Fruit fly (Drosophila melanogaster): ENCODE results near the gene CG11069.

CG11069 gene

DNA sequence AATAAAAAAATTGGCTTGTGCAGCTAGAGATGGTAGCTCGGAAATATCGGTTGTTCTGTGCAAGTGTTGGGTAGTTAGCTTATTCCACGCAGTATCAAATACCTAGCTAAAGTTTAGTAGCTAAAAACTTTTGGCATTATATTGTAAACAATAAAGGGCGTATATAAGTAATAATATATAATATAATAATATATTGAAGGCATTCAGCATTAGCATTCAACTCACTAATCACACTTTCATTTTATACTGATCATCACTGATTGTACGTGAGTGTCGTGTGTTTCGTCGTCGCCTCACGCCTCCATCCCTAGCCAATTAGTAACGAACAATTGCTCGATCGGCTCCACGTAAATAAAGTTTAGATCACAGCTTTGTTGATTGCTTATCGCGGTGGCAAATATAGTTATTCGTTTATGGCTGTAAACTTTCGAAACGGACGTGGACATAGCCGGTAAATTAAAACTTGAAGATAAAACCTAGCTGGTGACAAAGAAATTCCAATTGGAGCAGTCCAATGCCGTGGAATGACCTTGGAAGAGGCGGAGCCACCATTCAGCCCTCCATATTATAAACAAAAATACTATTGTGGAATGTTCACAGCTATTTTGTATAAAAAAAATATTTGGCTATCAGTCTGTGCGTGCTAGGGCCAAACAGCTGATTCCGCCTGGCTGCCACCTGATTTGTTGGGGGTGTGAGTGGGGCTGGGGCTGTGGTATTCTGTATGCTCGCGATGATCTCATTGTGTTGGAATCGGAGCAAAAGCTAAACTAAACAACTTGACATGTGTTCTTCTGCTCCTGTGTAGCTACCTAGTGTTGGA, 23.5 kb downstream of the CG11069 start, which contains the start of the genes PIG-S, sud1 and CG11168 (continued):
- peak; percentile 78 for TF ChIP-seq tgo (GFP tag; IDR thresholded peaks at IDR 0.05)
- TF ChIP-seq Sry-β (GFP tag; optimal IDR thresholded peaks at IDR 0.05) = peak; percentile 98
- TF ChIP-seq Gsc (GFP tag; IDR thresholded peaks at IDR 0.05) = no peak
- TF ChIP-seq sd (tag; optimal IDR thresholded peaks at IDR 0.05) = peak; percentile 94
- TF ChIP-seq bbx (GFP tag; IDR thresholded peaks at IDR 0.05; ENCODE audit: partially characterized antibody) = peak; percentile 68
- peak; percentile 31 for TF ChIP-seq slou (GFP tag; optimal IDR thresholded peaks at IDR 0.05)
- TF ChIP-seq ERR (GFP tag; optimal IDR thresholded peaks at IDR 0.05) = no peak
- peak; percentile 59 for TF ChIP-seq CG14667 (GFP tag; IDR thresholded peaks at IDR 0.05)
- no peak for TF ChIP-seq sr (GFP tag; IDR thresholded peaks at IDR 0.05)
- no peak for TF ChIP-seq Eip74EF (GFP tag; optimal IDR thresholded peaks at IDR 0.05)
- TF ChIP-seq lilli (GFP tag; optimal IDR thresholded peaks at IDR 0.05) = peak; percentile 17
- TF ChIP-seq Optix (GFP tag; IDR thresholded peaks at IDR 0.05) = no peak
- no peak for TF ChIP-seq Hr39 (optimal IDR thresholded peaks at IDR 0.05)
- peak; percentile 72 for TF ChIP-seq Dek (tag; optimal IDR thresholded peaks at IDR 0.05)
- TF ChIP-seq twi (tag; optimal IDR thresholded peaks at IDR 0.05) = peak; percentile 61
- no peak for TF ChIP-seq CG12071 (GFP tag; optimal IDR thresholded peaks at IDR 0.05)
- TF ChIP-seq Hr78 (GFP tag; optimal IDR thresholded peaks at IDR 0.05) = no peak
- TF ChIP-seq Jarid2 (GFP tag; optimal IDR thresholded peaks at IDR 0.05) = no peak
- TF ChIP-seq CG4820 (GFP tag; optimal IDR thresholded peaks at IDR 0.05) = peak; percentile 30
- peak; percentile 85 for TF ChIP-seq MBD-R2 (GFP tag; IDR thresholded peaks at IDR 0.05)
- TF ChIP-seq nom (GFP tag; optimal IDR thresholded peaks at IDR 0.05) = no peak
- no peak for TF ChIP-seq luna (GFP tag; optimal IDR thresholded peaks at IDR 0.05)
- TF ChIP-seq esg (GFP tag; conservative IDR thresholded peaks at IDR 0.05) = peak; percentile 52; the same call in 1 of the 2 replicates
- no peak for TF ChIP-seq org-1 (GFP tag; optimal IDR thresholded peaks at IDR 0.05)
- no peak for TF ChIP-seq lab (GFP tag; optimal IDR thresholded peaks at IDR 0.05)
- peak; percentile 37; the same call in 1 of the 2 replicates for TF ChIP-seq Taf1 (GFP tag; IDR thresholded peaks at IDR 0.05)
- no peak for TF ChIP-seq CG6683 (GFP tag; optimal IDR thresholded peaks at IDR 0.05)
- TF ChIP-seq CG8478 (optimal IDR thresholded peaks at IDR 0.05) = no peak
- TF ChIP-seq Ptx1 (GFP tag; IDR thresholded peaks at IDR 0.05) = peak; percentile 80
- no peak for TF ChIP-seq CG4328 (GFP tag; optimal IDR thresholded peaks at IDR 0.05)
- peak; percentile 21 for TF ChIP-seq CG30431 (GFP tag; optimal IDR thresholded peaks at IDR 0.05)
- no peak for TF ChIP-seq NC2β (GFP tag; optimal IDR thresholded peaks at IDR 0.05)
- peak; percentile 68 for TF ChIP-seq H2.0 (GFP tag; IDR thresholded peaks at IDR 0.05)
- peak; percentile 55 for TF ChIP-seq CG32772 (GFP tag; IDR thresholded peaks at IDR 0.05)
- TF ChIP-seq CG7786 (GFP tag; optimal IDR thresholded peaks at IDR 0.05) = no peak
- TF ChIP-seq crp (GFP tag; optimal IDR thresholded peaks at IDR 0.05) = peak; percentile 26 to 76
- no peak for TF ChIP-seq CTCF (GFP tag; optimal IDR thresholded peaks at IDR 0.05)
- peak; percentile 40 for TF ChIP-seq CG8290 (GFP tag; optimal IDR thresholded peaks at IDR 0.05)
- TF ChIP-seq CG8290 (tag; optimal IDR thresholded peaks at IDR 0.05) = no peak
- no peak for TF ChIP-seq CG6765 (GFP tag; optimal IDR thresholded peaks at IDR 0.05)
- TF ChIP-seq Atf-2 (GFP tag; optimal IDR thresholded peaks at IDR 0.05) = no peak
- TF ChIP-seq insv (GFP tag; optimal IDR thresholded peaks at IDR 0.05) = peak in 1 of 2 experiments; percentile 80
- TF ChIP-seq CG1792 (GFP tag; optimal IDR thresholded peaks at IDR 0.05) = no peak
- peak; percentile 93 for TF ChIP-seq CG34224 (GFP tag; IDR thresholded peaks at IDR 0.05; ENCODE audit: partially characterized antibody)
- peak; percentile 73 for TF ChIP-seq CG10366 (GFP tag; IDR thresholded peaks at IDR 0.05)
- TF ChIP-seq hbn (GFP tag; IDR thresholded peaks at IDR 0.05; ENCODE audit: partially characterized antibody) = peak; percentile 92
- TF ChIP-seq CG32767 (GFP tag; IDR thresholded peaks at IDR 0.05) = 0 out of 2 replicates have a peak, but pooled peaks have one; percentile 28
- 0 out of 2 replicates have a peak, but pooled peaks have one; percentile 10 for TF ChIP-seq crol (GFP tag; IDR thresholded peaks at IDR 0.05)
- no peak; the same call in 1 of the 3 replicates for TF ChIP-seq CG17361 (GFP tag; IDR thresholded peaks at IDR 0.05)
- no peak; the same call in 2 of the 3 replicates for TF ChIP-seq B-H1 (GFP tag; IDR thresholded peaks at IDR 0.05)
